Worm (Caenorhabditis elegans) whole organism, L1 larva: ENCODE data around the gene col-174.

Experiments used
- dpl-1 ChIP-seq, 3 experiments: fragments of 150-350 bp in 2 of 3; sonication (generic microtip) in 1 of 3; optimal IDR thresholded peaks; 2 replicates each; lab custom pipeline; 2014 to 2017; ENCODE audit warnings: missing biosample characterization in 3 of 3, missing genetic modification characterization in 3 of 3, missing genetic modification reagents in 3 of 3
- ets-5 ChIP-seq: fragments of 200-800 bp; sonication (Bioruptor generic); IDR thresholded peaks from 2 replicates; pipeline ENCODE4 v1.3.6; 2022; ENCODE audit warnings: missing genetic modification characterization, missing compliant biosample characterization
- fkh-4 ChIP-seq: sonication (generic microtip); optimal IDR thresholded peaks from 2 replicates; lab custom pipeline; 2016; ENCODE audit warnings: missing compliant biosample characterization, missing genetic modification characterization, borderline replicate concordance
- lin-13 ChIP-seq: fragments of 150-350 bp; optimal IDR thresholded peaks from 2 replicates; lab custom pipeline; 2014; ENCODE audit warnings: missing biosample characterization, missing genetic modification reagents, missing genetic modification characterization
- lin-15B ChIP-seq: fragments of 150-350 bp; sonication (generic microtip); optimal IDR thresholded peaks from 3 replicates; lab custom pipeline; 2014; ENCODE audit warnings: missing biosample characterization, missing genetic modification characterization
- nhr-11 ChIP-seq: fragments of 150-350 bp; optimal IDR thresholded peaks from 2 replicates; lab custom pipeline; 2014; ENCODE audit warnings: missing biosample characterization, missing genetic modification characterization
- nhr-19 ChIP-seq: fragments of 200-800 bp; sonication (Bioruptor generic); conservative IDR thresholded peaks from 2 replicates; pipeline ENCODE4 v1.3.6; 2022; ENCODE audit warnings: missing genetic modification characterization, missing compliant biosample characterization
- snpc-4 ChIP-seq: fragments of 150-350 bp; optimal IDR thresholded peaks from 2 replicates; lab custom pipeline; 2014; ENCODE audit warnings: missing biosample characterization, missing genetic modification characterization
- unc-130 ChIP-seq: fragments of 150-350 bp; optimal IDR thresholded peaks from 2 replicates; lab custom pipeline; 2017; ENCODE audit warnings: missing biosample characterization, missing genetic modification characterization, inconsistent platforms
- ztf-11 ChIP-seq, 2 experiments: sonication (generic microtip); optimal IDR thresholded peaks; 2 replicates each; lab custom pipeline; 2016 to 2017; ENCODE audit warnings: missing genetic modification characterization in 2 of 2, missing biosample characterization in 1 of 2, missing compliant biosample characterization in 1 of 2

DNA sequence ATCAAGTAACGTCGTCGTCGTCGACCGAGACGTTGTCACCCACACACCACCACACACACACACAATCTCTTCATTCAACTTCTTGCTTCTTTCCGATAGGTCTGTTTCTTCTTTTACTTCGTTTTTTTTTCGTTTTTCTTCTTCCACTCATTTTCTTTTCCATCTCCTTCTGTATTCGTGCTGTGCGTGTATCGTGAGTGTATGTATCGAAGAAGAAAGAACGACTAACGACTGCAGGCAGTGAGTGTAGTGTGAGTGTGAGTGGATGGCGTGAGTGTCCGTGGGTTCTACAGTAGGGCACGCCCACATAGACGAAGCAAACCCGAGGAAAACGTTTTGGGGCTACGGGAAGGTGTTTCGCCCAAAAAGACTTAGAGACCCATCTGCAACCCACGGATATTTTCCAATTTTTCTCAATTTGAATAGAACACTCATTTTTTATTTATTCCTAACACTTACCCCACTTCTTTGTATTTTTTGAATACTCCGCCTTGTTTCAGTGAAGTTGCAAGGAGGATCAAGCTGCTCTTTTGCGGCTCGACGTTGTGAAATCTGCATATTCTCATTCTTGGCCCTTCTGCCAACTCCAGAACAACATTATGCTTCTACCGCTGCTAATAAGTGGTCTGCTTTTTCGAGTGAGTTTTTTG lies 39.1 kb downstream of the col-174 start, which contains the start of gene adt-2:
- TF ChIP-seq snpc-4 (no peak), ets-5 (no peak), unc-130 (tag; lab: Kevin White, UChicago) (no peak), ztf-11 (tag; optimal IDR thresholded peaks at IDR 0.05; lab: Kevin White, UChicago) (no peak), dpl-1 (GFP tag; optimal IDR thresholded peaks at IDR 0.05; lab: Kevin White, UChicago) (no peak), nhr-11 (tag; lab: Kevin White, UChicago) (no peak), nhr-19 (GFP tag; lab: Robert Waterston, UW) (no peak), lin-15B (tag; lab: Kevin White, UChicago) (no peak), fkh-4 (no peak), lin-13 (GFP tag; lab: Kevin White, UChicago) (no peak)
